Fruit fly (Drosophila melanogaster): Measurements from ENCODE around the gene CG4686.

CG4686 gene

DNA sequence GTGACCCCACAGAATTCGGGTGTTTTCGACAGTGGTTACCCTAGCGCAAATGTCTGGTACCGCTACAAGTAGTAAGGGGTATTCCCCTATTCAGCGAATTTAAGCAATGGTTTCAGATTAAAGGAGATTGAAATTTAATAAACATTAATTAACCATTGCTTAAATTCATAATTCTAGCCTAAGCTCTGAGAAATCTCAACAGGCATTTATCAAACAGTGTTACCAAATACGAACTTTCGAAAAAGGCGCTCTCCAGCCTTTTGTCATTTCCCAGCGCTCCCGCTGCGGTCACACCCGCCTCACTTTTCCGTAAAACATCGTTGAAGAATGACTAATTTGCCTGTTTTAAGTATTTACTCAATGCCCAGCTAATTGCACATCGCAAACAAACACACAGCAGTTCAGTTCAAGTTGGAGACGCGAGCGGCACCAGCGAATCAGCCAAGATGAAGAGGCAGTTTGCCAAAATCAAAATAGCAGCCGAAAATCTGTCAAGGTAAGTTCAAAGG, 40.6 kb downstream of the CG4686 start, which contains the start of the genes Surf6 and RhoGAP92B (continued):
- TF ChIP-seq CG30020 (tag; optimal IDR thresholded peaks at IDR 0.05) (peak; percentile 51), Dfd (GFP tag; optimal IDR thresholded peaks at IDR 0.05) (no peak), CG10209 (GFP tag; optimal IDR thresholded peaks at IDR 0.05) (peak; percentile 60), CG12391 (tag; optimal IDR thresholded peaks at IDR 0.05) (peak; percentile 79), Bteb2 (GFP tag; optimal IDR thresholded peaks at IDR 0.05) (peak; percentile 58), CG5953 (GFP tag; IDR thresholded peaks at IDR 0.05) (0 out of 2 replicates have a peak, but pooled peaks have one; percentile 27), otp (GFP tag; IDR thresholded peaks at IDR 0.05) (no peak), CG3065 (GFP tag; optimal IDR thresholded peaks at IDR 0.05) (peak; percentile 12), CG11085 (GFP tag; IDR thresholded peaks at IDR 0.05) (no peak), trem (tag; optimal IDR thresholded peaks at IDR 0.05) (peak; percentile 89), gro (GFP tag; optimal IDR thresholded peaks at IDR 0.05) (peak; percentile 62), CG15011 (GFP tag; optimal IDR thresholded peaks at IDR 0.05) (no peak), CG31365 (tag; optimal IDR thresholded peaks at IDR 0.05) (peak; percentile 49), HLH3B (GFP tag; IDR thresholded peaks at IDR 0.05) (no peak), Camta (GFP tag; optimal IDR thresholded peaks at IDR 0.05) (peak; percentile 55), CG12744 (GFP tag; optimal IDR thresholded peaks at IDR 0.05) (peak; percentile 19), zf30C (GFP tag; optimal IDR thresholded peaks at IDR 0.05) (no peak), ems (GFP tag; optimal IDR thresholded peaks at IDR 0.05) (peak; percentile 60), vvl (GFP tag; IDR thresholded peaks at IDR 0.05) (peak; percentile 62), Oaz (GFP tag; IDR thresholded peaks at IDR 0.05) (no peak), grn (GFP tag; optimal IDR thresholded peaks at IDR 0.05) (peak; percentile 5), ara (GFP tag; IDR thresholded peaks at IDR 0.05) (peak; percentile 45; the same call in 1 of the 2 replicates), Hsf (GFP tag; optimal IDR thresholded peaks at IDR 0.05) (peak; percentile 71), CG7987 (GFP tag; optimal IDR thresholded peaks at IDR 0.05) (peak; percentile 35), D19B (GFP tag; optimal IDR thresholded peaks at IDR 0.05) (peak; percentile 2), Lhr (GFP tag; optimal IDR thresholded peaks at IDR 0.05) (peak; percentile 84), mld (GFP tag; IDR thresholded peaks at IDR 0.05; ENCODE audit: partially characterized antibody) (no peak), CG6254 (GFP tag; optimal IDR thresholded peaks at IDR 0.05) (peak; percentile 52), Taf1 (GFP tag; IDR thresholded peaks at IDR 0.05) (peak; percentile 42; the same call in 1 of the 2 replicates), CkIIα-i1 (GFP tag; IDR thresholded peaks at IDR 0.05) (no peak), al (GFP tag; IDR thresholded peaks at IDR 0.05) (no peak), Mes4 (GFP tag; optimal IDR thresholded peaks at IDR 0.05) (peak; percentile 68), Dref (GFP tag; IDR thresholded peaks at IDR 0.05) (0 out of 2 replicates have a peak, but pooled peaks have one; percentile 21), CG3407 (GFP tag; optimal IDR thresholded peaks at IDR 0.05) (peak; percentile 17), CG34422 (GFP tag; IDR thresholded peaks at IDR 0.05) (no peak), Lim3 (GFP tag; IDR thresholded peaks at IDR 0.05) (no peak), nmo (GFP tag; optimal IDR thresholded peaks at IDR 0.05) (peak; percentile 86), Oli (tag; optimal IDR thresholded peaks at IDR 0.05) (peak; percentile 59), pita (GFP tag; optimal IDR thresholded peaks at IDR 0.05) (no peak), CG5245 (GFP tag; optimal IDR thresholded peaks at IDR 0.05) (peak; percentile 17), Ets97D (GFP tag; optimal IDR thresholded peaks at IDR 0.05) (peak; percentile 89), Awh (GFP tag; IDR thresholded peaks at IDR 0.05) (no peak), CG33557 (GFP tag; optimal IDR thresholded peaks at IDR 0.05) (peak; percentile 39), Pdp1 (GFP tag; optimal IDR thresholded peaks at IDR 0.05) (peak; percentile 45 to 61), CG8765 (GFP tag; IDR thresholded peaks at IDR 0.05) (no peak), bab2 (GFP tag; optimal IDR thresholded peaks at IDR 0.05) (peak; percentile 56), twi (tag; optimal IDR thresholded peaks at IDR 0.05) (peak; percentile 38), Asciz (GFP tag; optimal IDR thresholded peaks at IDR 0.05) (peak; percentile 60), tin (GFP tag; optimal IDR thresholded peaks at IDR 0.05) (peak; percentile 53), bcd (GFP tag; optimal IDR thresholded peaks at IDR 0.05) (peak; percentile 59), TFAM (GFP tag; optimal IDR thresholded peaks at IDR 0.05) (no peak)

Measured in whole organism, embryonic.